Fruit fly (Drosophila melanogaster) whole organism: ENCODE data around the gene B4.

Source experiments
- CG8478 ChIP-seq: fragments of >200 bp; optimal IDR thresholded peaks from 2 replicates; lab custom pipeline; 2018; ENCODE audit warnings: inconsistent platforms
- Dll ChIP-seq: fragments of >200 bp; optimal IDR thresholded peaks from 2 replicates; lab custom pipeline; 2017
- EcR ChIP-seq, 2 experiments: fragments of >200 bp; optimal IDR thresholded peaks; 2 replicates each; lab custom pipeline; 2017; ENCODE audit warnings: missing biosample characterization in 2 of 2, missing genetic modification characterization in 2 of 2, missing genetic modification reagents in 2 of 2
- pan ChIP-seq: fragments of >200 bp; optimal IDR thresholded peaks from 2 replicates; lab custom pipeline; 2017
- psq ChIP-seq: fragments of >200 bp; optimal IDR thresholded peaks from 2 replicates; lab custom pipeline; 2017
- usp ChIP-seq: fragments of >200 bp; optimal IDR thresholded peaks from 2 replicates; lab custom pipeline; 2017; ENCODE audit warnings: missing biosample characterization, missing genetic modification characterization, mixed read lengths

DNA sequence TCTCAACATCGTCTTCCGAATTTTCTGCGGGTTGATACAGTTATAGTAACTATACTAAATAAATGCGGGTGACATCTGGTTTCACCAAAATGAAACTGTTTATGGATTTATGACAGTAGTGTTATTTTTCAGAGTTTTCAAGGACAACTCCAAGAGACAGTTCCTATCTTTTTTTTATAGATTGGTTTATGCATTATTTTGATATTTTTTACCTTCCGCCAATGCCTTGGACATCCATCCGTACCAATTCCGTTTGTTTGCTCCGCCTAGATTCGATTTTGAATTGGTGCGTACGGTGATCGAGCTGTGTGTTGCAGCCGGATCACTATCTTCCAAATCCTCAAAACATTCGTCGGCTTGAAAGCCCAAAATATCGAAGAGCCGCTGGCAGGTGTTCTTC lies 7.2 kb downstream of the B4 start, which contains the start of gene CG16853:
- no peak for TF ChIP-seq pan
- no peak for TF ChIP-seq usp (GFP tag; lab: Kevin White, UChicago)
- TF ChIP-seq CG8478 (lab: Kevin White, UChicago) = no peak
- no peak for TF ChIP-seq Dll (lab: Kevin White, UChicago)
- no peak for TF ChIP-seq EcR (GFP tag; optimal IDR thresholded peaks at IDR 0.05; lab: Kevin White, UChicago)
- TF ChIP-seq psq (lab: Kevin White, UChicago) = no peak
